Fruit fly (Drosophila melanogaster) S2 (cell line): Measurements from ENCODE around the gene CG32248.

Experiments used
- CG8478 ChIP-seq: fragments of >200 bp; optimal IDR thresholded peaks from 2 replicates; lab custom pipeline; 2018
- CTCF ChIP-seq, 2 experiments: fragments of >200 bp; optimal IDR thresholded peaks; 2 replicates each; lab custom pipeline; 2018

- TF ChIP-seq CTCF (optimal IDR thresholded peaks at IDR 0.05; lab: Kevin White, UChicago): no peak
- no peak for TF ChIP-seq CG8478 (lab: Kevin White, UChicago)
These were observed 13.5 kb upstream of the CG32248 start, which contains the start of gene CG11345 for dm6 chr3L:4458063-4458462.
